Worm (Caenorhabditis elegans) whole organism, mixed stage, embryonic: ENCODE measurements around the gene F26A10.2.

Source experiments
- M03D4.4 ChIP-seq: sonication (generic microtip); optimal IDR thresholded peaks from 2 replicates; lab custom pipeline; 2017; ENCODE audit warnings: mild to moderate bottlenecking, missing genetic modification characterization, missing compliant biosample characterization
- bed-3 ChIP-seq: fragments of 200-800 bp; sonication (Bioruptor generic); optimal IDR thresholded peaks from 3 replicates; lab custom pipeline; 2018; ENCODE audit warnings: mild to moderate bottlenecking, missing genetic modification characterization, moderate library complexity, missing compliant biosample characterization
- blmp-1 ChIP-seq: fragments of 150-350 bp; optimal IDR thresholded peaks from 2 replicates; lab custom pipeline; 2014; ENCODE audit warnings: missing biosample characterization, missing genetic modification characterization
- ceh-39 ChIP-seq: fragments of 150-350 bp; optimal IDR thresholded peaks from 2 replicates; lab custom pipeline; 2014; ENCODE audit warnings: missing biosample characterization, missing genetic modification characterization
- ceh-43 ChIP-seq: fragments of 200-800 bp; sonication (Bioruptor generic); optimal IDR thresholded peaks from 2 replicates; lab custom pipeline; 2018; ENCODE audit warnings: mild to moderate bottlenecking, missing genetic modification characterization, moderate library complexity, missing compliant biosample characterization
- ceh-83 ChIP-seq: fragments of 200-800 bp; sonication (Bioruptor generic); optimal IDR thresholded peaks from 2 replicates; lab custom pipeline; 2018; ENCODE audit warnings: mild to moderate bottlenecking, missing genetic modification characterization, missing compliant biosample characterization
- ces-1 ChIP-seq: fragments of 150-350 bp; optimal IDR thresholded peaks from 2 replicates; lab custom pipeline; 2014; ENCODE audit warnings: missing biosample characterization, missing genetic modification reagents, missing genetic modification characterization
- cnd-1 ChIP-seq: fragments of 200-800 bp; sonication (Bioruptor generic); optimal IDR thresholded peaks from 2 replicates; lab custom pipeline; 2018; ENCODE audit warnings: mild to moderate bottlenecking, missing genetic modification characterization, missing compliant biosample characterization
- drap-1 ChIP-seq: fragments of 200-800 bp; sonication (Bioruptor generic); optimal IDR thresholded peaks from 3 replicates; lab custom pipeline; 2018; ENCODE audit warnings: mild to moderate bottlenecking, missing genetic modification characterization, missing compliant biosample characterization
- ham-2 ChIP-seq: fragments of 200-800 bp; sonication (Bioruptor generic); optimal IDR thresholded peaks from 2 replicates; lab custom pipeline; 2018; ENCODE audit warnings: mild to moderate bottlenecking, missing genetic modification characterization, missing compliant biosample characterization
- lin-13 ChIP-seq: fragments of 150-350 bp; optimal IDR thresholded peaks from 2 replicates; lab custom pipeline; 2014; ENCODE audit warnings: missing biosample characterization, missing genetic modification characterization
- lin-32 ChIP-seq: fragments of 200-800 bp; sonication (Bioruptor generic); optimal IDR thresholded peaks from 2 replicates; lab custom pipeline; 2018; ENCODE audit warnings: mild to moderate bottlenecking, missing genetic modification characterization, missing compliant biosample characterization
- lsy-2 ChIP-seq: fragments of 150-350 bp; optimal IDR thresholded peaks from 2 replicates; lab custom pipeline; 2014; ENCODE audit warnings: missing biosample characterization, missing genetic modification characterization
- mab-5 ChIP-seq: fragments of 150-350 bp; optimal IDR thresholded peaks from 2 replicates; lab custom pipeline; 2014; ENCODE audit warnings: missing biosample characterization, missing genetic modification characterization
- mep-1 ChIP-seq: fragments of 150-350 bp; optimal IDR thresholded peaks from 2 replicates; lab custom pipeline; 2017; ENCODE audit warnings: missing biosample characterization, missing genetic modification reagents, missing genetic modification characterization, inconsistent platforms
- mls-2 ChIP-seq: sonication (generic microtip); optimal IDR thresholded peaks from 2 replicates; lab custom pipeline; 2016; ENCODE audit warnings: mild to moderate bottlenecking, missing genetic modification characterization, moderate library complexity, missing compliant biosample characterization
- nhr-12 ChIP-seq: fragments of 150-350 bp; optimal IDR thresholded peaks from 2 replicates; lab custom pipeline; 2014; ENCODE audit warnings: missing biosample characterization, missing genetic modification characterization
- nhr-2 ChIP-seq: fragments of 150-350 bp; optimal IDR thresholded peaks from 2 replicates; lab custom pipeline; 2014; ENCODE audit warnings: missing biosample characterization, missing genetic modification characterization
- nhr-237 ChIP-seq: fragments of 150-350 bp; optimal IDR thresholded peaks from 2 replicates; lab custom pipeline; 2014; ENCODE audit warnings: missing biosample characterization, missing genetic modification characterization
- nhr-28 ChIP-seq: fragments of 150-350 bp; optimal IDR thresholded peaks from 2 replicates; lab custom pipeline; 2014; ENCODE audit warnings: missing biosample characterization, missing genetic modification characterization
- nhr-76 ChIP-seq: sonication (generic microtip); optimal IDR thresholded peaks from 2 replicates; lab custom pipeline; 2017; ENCODE audit warnings: missing biosample characterization, missing genetic modification characterization
- pha-4 ChIP-seq: fragments of 150-350 bp; optimal IDR thresholded peaks from 2 replicates; lab custom pipeline; 2018; ENCODE audit warnings: missing biosample characterization, missing genetic modification reagents, missing genetic modification characterization
- sem-2 ChIP-seq: fragments of 200-800 bp; sonication (Bioruptor generic); optimal IDR thresholded peaks from 2 replicates; lab custom pipeline; 2018; ENCODE audit warnings: mild to moderate bottlenecking, missing genetic modification characterization, missing compliant biosample characterization
- snpc-4 ChIP-seq: fragments of 150-350 bp; optimal IDR thresholded peaks from 2 replicates; lab custom pipeline; 2014; ENCODE audit warnings: missing biosample characterization, missing genetic modification characterization
- sptf-1 ChIP-seq: sonication (generic microtip); optimal IDR thresholded peaks from 2 replicates; lab custom pipeline; 2017; ENCODE audit warnings: mild to moderate bottlenecking, missing genetic modification characterization, moderate library complexity, missing compliant biosample characterization
- tbx-8 ChIP-seq: fragments of 200-800 bp; sonication (Bioruptor generic); optimal IDR thresholded peaks from 2 replicates; lab custom pipeline; 2018; ENCODE audit warnings: mild to moderate bottlenecking, missing genetic modification characterization, moderate library complexity, missing compliant biosample characterization
- unc-120 ChIP-seq: sonication (generic microtip); optimal IDR thresholded peaks from 2 replicates; lab custom pipeline; 2017; ENCODE audit warnings: missing genetic modification characterization, missing compliant biosample characterization; ENCODE audit not compliant: poor library complexity, severe bottlenecking
- unc-39 ChIP-seq: fragments of 150-350 bp; optimal IDR thresholded peaks from 2 replicates; lab custom pipeline; 2014; ENCODE audit warnings: missing biosample characterization, missing genetic modification characterization
- unc-62 ChIP-seq: fragments of 150-350 bp; optimal IDR thresholded peaks from 2 replicates; lab custom pipeline; 2014; ENCODE audit warnings: missing biosample characterization, missing genetic modification reagents, missing genetic modification characterization
- zip-8 ChIP-seq: fragments of 150-350 bp; optimal IDR thresholded peaks from 2 replicates; lab custom pipeline; 2014; ENCODE audit warnings: missing biosample characterization, missing genetic modification characterization
- ztf-11 ChIP-seq: fragments of 150-350 bp; optimal IDR thresholded peaks from 2 replicates; lab custom pipeline; 2014; ENCODE audit warnings: missing biosample characterization, missing genetic modification characterization

The F26A10.2 gene

ce11 chrX:7659591-7660433 lies 14.6 kb upstream of the F26A10.2 start:
- no peak for TF ChIP-seq unc-120
- TF ChIP-seq sem-2 (GFP tag; lab: Kevin White, UChicago): no peak
- no peak for TF ChIP-seq lsy-2 (tag; lab: Kevin White, UChicago)
- no peak for TF ChIP-seq bed-3 (GFP tag; lab: Kevin White, UChicago)
- no peak for TF ChIP-seq pha-4
- TF ChIP-seq ceh-39 (tag; lab: Kevin White, UChicago): no peak
- no peak for TF ChIP-seq blmp-1 (tag; lab: Kevin White, UChicago)
- TF ChIP-seq mep-1: no peak
- no peak for TF ChIP-seq unc-39 (tag; lab: Kevin White, UChicago)
- no peak for TF ChIP-seq ztf-11 (tag; lab: Kevin White, UChicago)
- no peak for TF ChIP-seq M03D4.4
- no peak for TF ChIP-seq nhr-237
- no peak for TF ChIP-seq ceh-43 (GFP tag; lab: Kevin White, UChicago)
- TF ChIP-seq nhr-12: no peak
- TF ChIP-seq cnd-1 (tag; lab: Kevin White, UChicago): no peak
- TF ChIP-seq zip-8 (tag; lab: Kevin White, UChicago): no peak
- TF ChIP-seq lin-32 (GFP tag; lab: Kevin White, UChicago): no peak

ce11 chrX:7656875-7657274 lies 11.7 kb upstream of the F26A10.2 start, which contains the start of gene F27D9.12:
Gene F27D9.12 (minus strand): TSS chrX:7656975.
- TF ChIP-seq unc-120 (no peak), nhr-2 (tag; lab: Kevin White, UChicago) (no peak), unc-39 (tag; lab: Kevin White, UChicago) (no peak), ztf-11 (tag; lab: Kevin White, UChicago) (no peak), M03D4.4 (no peak), nhr-28 (tag; lab: Kevin White, UChicago) (no peak), tbx-8 (GFP tag; lab: Kevin White, UChicago) (no peak), sptf-1 (tag; lab: Kevin White, UChicago) (no peak), pha-4 (no peak), drap-1 (GFP tag; lab: Kevin White, UChicago) (no peak), snpc-4 (no peak), mls-2 (tag; lab: Kevin White, UChicago) (no peak), mab-5 (tag; lab: Kevin White, UChicago) (no peak), lsy-2 (tag; lab: Kevin White, UChicago) (no peak), ceh-43 (GFP tag; lab: Kevin White, UChicago) (no peak), ces-1 (no peak), ceh-83 (GFP tag; lab: Kevin White, UChicago) (no peak), lin-13 (tag; lab: Kevin White, UChicago) (no peak)

DNA sequence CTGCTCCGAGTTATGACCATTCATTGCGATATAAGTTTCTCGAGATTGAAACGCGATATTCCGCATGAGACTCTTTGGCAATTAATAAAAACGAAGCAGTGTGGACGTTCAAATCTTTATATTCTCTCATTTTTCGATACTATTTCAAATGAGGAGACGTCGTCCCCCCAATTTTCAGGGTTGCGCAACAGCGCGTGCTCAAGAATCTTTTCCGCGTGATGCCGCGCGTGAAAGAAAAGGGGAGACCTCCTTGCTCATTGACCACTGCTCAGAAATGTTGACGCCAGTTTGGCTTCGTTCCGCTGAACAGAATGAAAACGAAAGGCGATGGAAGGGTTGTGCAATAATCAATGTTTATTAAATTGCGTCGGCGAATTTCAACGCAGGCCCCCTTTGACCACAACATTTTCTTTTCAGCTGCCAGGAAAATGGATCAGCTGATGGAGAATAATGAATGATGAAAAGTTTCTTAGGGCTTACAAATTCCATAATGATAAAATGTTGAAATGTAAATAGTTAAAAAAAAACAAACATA lies 10.3 kb upstream of the F26A10.2 start:
- peak; percentile 46 for TF ChIP-seq zip-8 (tag; lab: Kevin White, UChicago)
- TF ChIP-seq unc-62 (GFP tag; lab: Kevin White, UChicago): no peak
- TF ChIP-seq ces-1: peak; percentile 79
- TF ChIP-seq, all 35 proteins: peak for 2

DNA sequence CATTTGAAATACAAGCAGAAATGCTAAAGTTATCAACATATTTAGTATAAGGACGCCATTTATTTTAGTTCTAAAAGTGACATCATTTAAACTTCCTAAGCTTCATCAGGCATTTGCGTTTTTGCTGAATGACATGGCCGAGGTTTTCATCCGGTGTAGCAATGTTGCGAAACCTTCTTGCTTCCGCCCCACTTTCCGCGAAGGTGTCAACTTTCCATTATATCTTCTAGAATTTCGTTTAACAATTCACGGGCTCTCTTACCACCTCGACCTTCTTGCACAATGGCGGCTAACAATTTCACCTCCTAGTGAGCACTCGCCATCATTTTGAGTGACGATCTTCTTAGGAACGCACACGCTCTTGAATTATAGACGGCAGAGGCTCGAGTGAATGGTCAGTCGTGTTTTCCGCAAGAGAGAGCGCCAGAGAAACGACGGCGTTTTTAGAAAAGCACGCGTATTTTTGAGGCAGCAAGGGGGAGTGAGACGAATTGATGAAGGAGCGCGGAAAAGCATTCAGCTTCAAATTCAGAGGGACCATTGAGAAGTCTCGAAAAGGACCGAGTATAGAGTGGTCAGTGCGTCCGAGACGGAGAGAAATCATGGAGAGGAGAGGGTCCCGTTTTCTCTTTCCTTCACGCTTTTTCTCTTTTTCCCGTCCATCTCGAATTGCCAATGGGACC lies 8.6 kb upstream of the F26A10.2 start:
- TF ChIP-seq unc-120 (peak; percentile 25), ces-1 (peak; percentile 32), M03D4.4 (no peak), sem-2 (GFP tag; lab: Kevin White, UChicago) (no peak)

ce11 chrX:7652308-7652707 lies 7.1 kb upstream of the F26A10.2 start:
- TF ChIP-seq ham-2 (GFP tag; lab: Kevin White, UChicago) (no peak), lin-32 (GFP tag; lab: Kevin White, UChicago) (no peak), blmp-1 (tag; lab: Kevin White, UChicago) (no peak), unc-39 (tag; lab: Kevin White, UChicago) (no peak), tbx-8 (GFP tag; lab: Kevin White, UChicago) (no peak), lin-13 (tag; lab: Kevin White, UChicago) (no peak), sem-2 (GFP tag; lab: Kevin White, UChicago) (no peak), drap-1 (GFP tag; lab: Kevin White, UChicago) (no peak), nhr-76 (tag; lab: Kevin White, UChicago) (no peak)
